Worm (Caenorhabditis elegans) whole organism, L4 larva: Measurements from ENCODE around the gene cra-1.

Experiments
- F37D6.2 ChIP-seq: sonication (generic microtip); optimal IDR thresholded peaks from 2 replicates; lab custom pipeline; 2016; ENCODE audit warnings: mild to moderate bottlenecking, missing genetic modification characterization, missing compliant biosample characterization
- Y5F2A.4 ChIP-seq: fragments of 200-800 bp; sonication (Bioruptor generic); optimal IDR thresholded peaks from 2 replicates; lab custom pipeline; 2018; ENCODE audit warnings: mild to moderate bottlenecking, missing genetic modification characterization, missing compliant biosample characterization
- Y75B8A.6 ChIP-seq: fragments of 200-800 bp; sonication (Bioruptor generic); IDR thresholded peaks from 2 replicates; pipeline ENCODE4 v1.3.6; 2022; ENCODE audit warnings: missing genetic modification reagents, missing genetic modification characterization, missing compliant biosample characterization
- ZK337.2 ChIP-seq: fragments of 200-800 bp; sonication (Bioruptor generic); IDR thresholded peaks from 2 replicates; pipeline ENCODE4 v1.3.6; 2022; ENCODE audit warnings: missing genetic modification reagents, missing genetic modification characterization, missing compliant biosample characterization
- aha-1 ChIP-seq: fragments of 150-350 bp; peaks from one replicate; lab custom pipeline; 2014; ENCODE audit warnings: missing biosample characterization, missing genetic modification characterization
- ama-1 ChIP-seq: fragments of 150-350 bp; optimal IDR thresholded peaks from 2 replicates; lab custom pipeline; 2014; ENCODE audit warnings: inconsistent platforms, mixed read lengths
- arid-1 ChIP-seq: fragments of 200-800 bp; sonication (Bioruptor generic); conservative IDR thresholded peaks from 2 replicates; pipeline ENCODE4 v1.3.6; 2022; ENCODE audit warnings: missing genetic modification reagents, missing genetic modification characterization, missing compliant biosample characterization
- ceh-20 ChIP-seq: fragments of 200-800 bp; sonication (Bioruptor generic); IDR thresholded peaks from 2 replicates; pipeline ENCODE4 v1.3.6; 2022; ENCODE audit warnings: missing genetic modification reagents, missing genetic modification characterization, missing compliant biosample characterization
- daf-16 ChIP-seq, 3 experiments: sonication (generic microtip); optimal IDR thresholded peaks; 2 replicates each; lab custom pipeline; 2016 to 2017; ENCODE audit warnings: missing genetic modification characterization in 3 of 3, missing genetic modification reagents in 3 of 3, mild to moderate bottlenecking in 2 of 3, missing compliant biosample characterization in 2 of 3, missing biosample characterization in 1 of 3, moderate library complexity in 1 of 3
- duxl-1 ChIP-seq: sonication (generic microtip); optimal IDR thresholded peaks from 2 replicates; lab custom pipeline; 2016; ENCODE audit warnings: mild to moderate bottlenecking, missing genetic modification characterization, moderate library complexity, missing compliant biosample characterization; ENCODE audit not compliant: poor library complexity
- fos-1 ChIP-seq: fragments of 150-350 bp; optimal IDR thresholded peaks from 2 replicates; lab custom pipeline; 2014; ENCODE audit warnings: missing biosample characterization, missing genetic modification characterization
- hif-1 ChIP-seq, 2 experiments: sonication (generic microtip); optimal IDR thresholded peaks; 2 replicates each; lab custom pipeline; 2016 to 2017; ENCODE audit warnings: missing compliant biosample characterization in 2 of 2, missing genetic modification characterization in 2 of 2, missing genetic modification reagents in 2 of 2, missing genotype in 2 of 2, mild to moderate bottlenecking in 1 of 2
- hlh-30 ChIP-seq: sonication (generic microtip); optimal IDR thresholded peaks from 2 replicates; lab custom pipeline; 2017; ENCODE audit warnings: antibody characterized with exemption, mild to moderate bottlenecking, missing genetic modification characterization, missing compliant biosample characterization; ENCODE audit not compliant: insufficient read depth
- lin-1 ChIP-seq: fragments of 200-800 bp; sonication (Bioruptor generic); IDR thresholded peaks from 2 replicates; pipeline ENCODE4 v1.3.6; 2022; ENCODE audit warnings: missing genetic modification reagents, missing genetic modification characterization, missing compliant biosample characterization
- lin-38 ChIP-seq: fragments of 200-800 bp; sonication (Bioruptor generic); IDR thresholded peaks from 2 replicates; pipeline ENCODE4 v1.3.6; 2022; ENCODE audit warnings: missing genetic modification reagents, missing genetic modification characterization, missing compliant biosample characterization
- lsy-2 ChIP-seq, 2 experiments: fragments of 150-350 bp in 1 of 2; sonication (generic microtip) in 1 of 2; optimal IDR thresholded peaks; 2 replicates each; lab custom pipeline; 2014 to 2017; ENCODE audit warnings: missing biosample characterization in 2 of 2, missing genetic modification characterization in 2 of 2
- madf-5 ChIP-seq, 2 experiments: fragments of 200-800 bp; sonication (Bioruptor generic); IDR thresholded peaks; 2 replicates each; pipeline ENCODE4 v1.3.6; 2022; ENCODE audit warnings: missing compliant biosample characterization in 2 of 2, missing genetic modification characterization in 2 of 2
- mdl-1 ChIP-seq, 2 experiments: fragments of 150-350 bp in 1 of 2; sonication (generic microtip) in 1 of 2; optimal IDR thresholded peaks; 2 replicates each; lab custom pipeline; 2014 to 2017; ENCODE audit warnings: missing biosample characterization in 2 of 2, missing genetic modification characterization in 2 of 2
- mep-1 ChIP-seq: fragments of 150-350 bp; sonication (generic microtip); optimal IDR thresholded peaks from 3 replicates; lab custom pipeline; 2014; ENCODE audit warnings: missing biosample characterization, missing genetic modification characterization
- nhr-11 ChIP-seq: fragments of 150-350 bp; optimal IDR thresholded peaks from 2 replicates; lab custom pipeline; 2014; ENCODE audit warnings: missing biosample characterization, missing genetic modification characterization
- nhr-48 ChIP-seq: sonication (generic microtip); optimal IDR thresholded peaks from 2 replicates; lab custom pipeline; 2016; ENCODE audit warnings: mild to moderate bottlenecking, missing genetic modification characterization, missing compliant biosample characterization
- pha-4 ChIP-seq, 2 experiments: fragments of 150-350 bp in 1 of 2; fragments of 200-800 bp in 1 of 2; sonication (Bioruptor generic) in 1 of 2; IDR thresholded peaks in 1 of 2; optimal IDR thresholded peaks in 1 of 2; 2 replicates each; pipeline versions ENCODE4 v1.3.6 to Lab custom; 2014 to 2022; ENCODE audit warnings: missing genetic modification characterization in 2 of 2, missing genetic modification reagents in 2 of 2, missing biosample characterization in 1 of 2, missing compliant biosample characterization in 1 of 2
- rbr-2 ChIP-seq: sonication (generic microtip); optimal IDR thresholded peaks from 2 replicates; lab custom pipeline; 2016; ENCODE audit warnings: missing genotype, missing genetic modification characterization, missing compliant biosample characterization
- snpc-4 ChIP-seq: fragments of 150-350 bp; optimal IDR thresholded peaks from 2 replicates; lab custom pipeline; 2014; ENCODE audit warnings: missing biosample characterization, missing genetic modification characterization
- tra-1 ChIP-seq: fragments of 200-800 bp; sonication (Bioruptor generic); IDR thresholded peaks from 2 replicates; pipeline ENCODE4 v1.3.6; 2022; ENCODE audit warnings: missing genetic modification reagents, missing genetic modification characterization, missing compliant biosample characterization
- unc-62 ChIP-seq, 3 experiments: fragments of 150-350 bp in 1 of 3; sonication (generic microtip); optimal IDR thresholded peaks in 2 of 3; peaks in 1 of 3; 1 replicate in 1 of 3; 2 replicates in 2 of 3; lab custom pipeline; 2014 to 2017; ENCODE audit warnings: missing biosample characterization in 3 of 3, missing genetic modification characterization in 3 of 3, missing genetic modification reagents in 3 of 3, missing genotype in 1 of 3
- vab-7 ChIP-seq: fragments of 200-800 bp; sonication (Bioruptor generic); IDR thresholded peaks from 2 replicates; pipeline ENCODE4 v1.3.6; 2022; ENCODE audit warnings: missing genetic modification reagents, missing genetic modification characterization, missing compliant biosample characterization
- zag-1 ChIP-seq: fragments of 150-350 bp; optimal IDR thresholded peaks from 2 replicates; lab custom pipeline; 2014; ENCODE audit warnings: missing biosample characterization, missing genetic modification characterization

The cra-1 gene

DNA sequence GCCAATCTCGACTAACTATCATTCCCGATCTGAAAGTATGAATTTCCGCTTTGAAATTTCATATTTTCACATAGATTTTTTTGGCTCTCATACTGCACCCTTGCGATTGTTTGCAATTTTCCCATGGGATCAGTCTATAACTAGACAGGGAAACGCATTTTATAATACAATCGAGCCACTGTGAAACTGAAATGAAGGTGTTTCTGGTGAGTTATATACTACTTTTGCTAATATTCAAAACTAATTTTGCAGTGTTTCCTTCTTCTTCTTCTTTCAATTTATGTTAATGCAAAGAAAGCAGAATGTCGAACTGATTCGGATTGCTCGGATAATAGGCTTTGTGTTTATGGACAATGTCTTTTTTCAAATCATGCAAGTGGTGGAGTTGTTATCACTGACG lies 16.6 kb upstream of the cra-1 start:
- TF ChIP-seq fos-1 (tag; lab: Kevin White, UChicago) (no peak), Y75B8A.6 (GFP tag; lab: Robert Waterston, UW) (no peak), aha-1 (peak; percentile 1), duxl-1 (tag; lab: Kevin White, UChicago) (no peak), hif-1 (tag; optimal IDR thresholded peaks at IDR 0.05; lab: Kevin White, UChicago) (no peak), snpc-4 (tag; lab: Kevin White, UChicago) (no peak), Y5F2A.4 (GFP tag; lab: Kevin White, UChicago) (no peak), ceh-20 (GFP tag; lab: Robert Waterston, UW) (no peak), nhr-48 (tag; lab: Kevin White, UChicago) (no peak), tra-1 (no peak), hlh-30 (tag; lab: Kevin White, UChicago) (no peak), pha-4 (GFP tag; IDR thresholded peaks at IDR 0.05; lab: Robert Waterston, UW) (no peak), pha-4 (tag; optimal IDR thresholded peaks at IDR 0.05; lab: Kevin White, UChicago) (no peak), lin-38 (GFP tag; lab: Robert Waterston, UW) (no peak), vab-7 (no peak), unc-62 (GFP tag; optimal IDR thresholded peaks at IDR 0.05 in 1 of 2; lab: Kevin White, UChicago) (peak in 1 of 2 experiments; percentile 98), unc-62 (tag; optimal IDR thresholded peaks at IDR 0.05; lab: Kevin White, UChicago) (no peak), rbr-2 (tag; lab: Kevin White, UChicago) (no peak)

DNA sequence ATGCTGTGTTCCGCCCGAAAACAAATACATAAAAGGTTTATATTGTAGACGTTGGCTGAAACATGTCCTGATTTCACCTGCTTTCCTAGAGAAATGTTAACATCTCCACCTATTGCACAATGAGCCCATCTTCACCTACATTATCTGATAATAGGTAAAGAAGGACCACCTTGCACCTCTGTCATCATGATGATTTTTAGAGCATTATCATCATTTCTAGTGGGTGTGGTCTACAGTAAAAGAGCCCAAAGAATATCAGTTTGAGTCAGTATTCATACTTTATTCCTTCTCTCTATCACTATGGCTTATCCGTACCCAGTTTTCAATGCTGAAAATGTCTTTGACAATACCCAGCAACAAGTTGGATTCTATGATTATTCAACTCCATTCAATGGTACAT lies 14.9 kb upstream of the cra-1 start, which contains the start of gene med-2:
med-2 (plus strand) TSS at position 301 of the 400 bp plus-strand sequence.
- TF ChIP-seq madf-5 (GFP tag; IDR thresholded peaks at IDR 0.05; lab: Robert Waterston, UW) = no peak
- peak in 1 of 2 experiments; percentile 67 for TF ChIP-seq unc-62 (GFP tag; optimal IDR thresholded peaks at IDR 0.05 in 1 of 2; lab: Kevin White, UChicago)
- TF ChIP-seq unc-62 (tag; optimal IDR thresholded peaks at IDR 0.05; lab: Kevin White, UChicago) = no peak

DNA sequence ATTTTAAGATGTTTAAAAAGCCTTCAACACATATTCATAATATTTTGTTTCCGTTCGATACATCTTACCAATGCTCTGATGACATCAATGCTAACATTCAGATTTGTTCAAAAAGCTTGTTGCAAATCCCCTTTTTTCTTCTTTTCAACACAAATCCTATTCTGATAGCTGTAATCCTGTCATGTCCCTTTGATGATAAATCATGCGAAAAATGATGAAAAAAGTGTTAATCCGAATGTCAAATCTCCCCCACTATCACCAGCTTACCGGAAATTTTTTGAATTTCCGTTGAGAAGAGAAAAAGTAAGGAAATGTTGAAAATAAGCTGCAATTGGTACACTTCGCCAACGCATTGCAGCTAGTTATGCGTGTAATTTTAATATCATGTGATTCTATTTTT lies 12.5 kb upstream of the cra-1 start:
- TF ChIP-seq unc-62 (GFP tag; optimal IDR thresholded peaks at IDR 0.05 in 1 of 2; lab: Kevin White, UChicago) (peak in 1 of 2 experiments; percentile 85), unc-62 (tag; optimal IDR thresholded peaks at IDR 0.05; lab: Kevin White, UChicago) (no peak), duxl-1 (tag; lab: Kevin White, UChicago) (no peak)
- TF ChIP-seq, all 104 proteins: peak for 1

DNA sequence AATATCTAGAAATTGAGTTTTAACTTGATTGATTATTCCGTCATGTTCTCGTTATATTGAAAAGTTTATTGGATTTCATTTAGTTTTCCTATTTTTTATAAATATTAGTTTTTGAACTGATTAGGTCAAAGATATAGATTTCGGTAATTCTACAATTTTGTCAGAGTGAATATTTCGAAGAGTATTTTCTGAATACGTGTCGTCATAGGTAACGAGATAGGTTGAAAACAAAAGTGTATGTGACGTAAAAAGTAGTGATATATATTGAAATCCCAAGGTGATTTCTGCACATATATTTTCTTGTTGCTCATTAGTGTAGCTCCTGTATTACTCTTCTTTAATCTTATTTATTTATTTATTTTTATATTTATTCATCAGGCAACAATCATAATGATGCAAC lies 11.5 kb upstream of the cra-1 start, which contains the start of gene K04C2.7:
K04C2.7 (plus strand) TSS at position 301 of the 400 bp plus-strand sequence.
- TF ChIP-seq arid-1 (no peak), ceh-20 (GFP tag; lab: Robert Waterston, UW) (no peak), zag-1 (tag; lab: Kevin White, UChicago) (no peak), ZK337.2 (GFP tag; lab: Robert Waterston, UW) (no peak), mdl-1 (tag; optimal IDR thresholded peaks at IDR 0.05; lab: Kevin White, UChicago) (no peak)

DNA sequence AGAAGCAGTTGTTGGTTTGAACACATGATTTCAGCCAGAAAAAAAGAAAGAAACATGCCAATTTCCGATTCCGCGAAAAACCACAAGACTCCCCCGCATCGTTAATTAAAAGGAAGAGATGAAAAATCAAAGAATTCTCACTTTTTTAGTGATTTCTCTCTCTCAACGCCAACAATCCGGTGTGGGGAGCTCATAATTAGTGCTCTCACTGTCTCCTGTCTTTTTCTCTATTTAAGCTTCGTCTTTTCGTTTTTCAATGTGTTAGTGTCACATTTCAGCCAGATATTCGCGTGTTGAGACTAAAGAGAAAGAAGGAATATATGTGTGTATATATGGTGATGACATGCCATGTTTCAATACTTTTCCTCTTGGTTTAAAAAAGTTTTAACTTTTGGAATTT lies 4.5 kb upstream of the cra-1 start:
- TF ChIP-seq F37D6.2 (tag; lab: Kevin White, UChicago) = peak; percentile 10
- peak; percentile 1 for TF ChIP-seq ama-1
- peak in 1 of 2 experiments; percentile 44 for TF ChIP-seq daf-16 (GFP tag; optimal IDR thresholded peaks at IDR 0.05; lab: Kevin White, UChicago)
- no peak for TF ChIP-seq daf-16 (tag; optimal IDR thresholded peaks at IDR 0.05; lab: Kevin White, UChicago)
- TF ChIP-seq nhr-11 (tag; lab: Kevin White, UChicago) = peak; percentile 32
- TF ChIP-seq aha-1 = no peak
- TF ChIP-seq ZK337.2 (GFP tag; lab: Robert Waterston, UW) = 0 out of 2 replicates have a peak, but pooled peaks have one; percentile 12
- no peak for TF ChIP-seq lin-1 (GFP tag; lab: Robert Waterston, UW)
- TF ChIP-seq lsy-2 (tag; optimal IDR thresholded peaks at IDR 0.05; lab: Kevin White, UChicago) = peak; percentile 5 to 64
- peak; percentile 48 for TF ChIP-seq mep-1 (tag; lab: Kevin White, UChicago)
- TF ChIP-seq hif-1 (tag; optimal IDR thresholded peaks at IDR 0.05; lab: Kevin White, UChicago) = peak in 1 of 2 experiments; percentile 36
